Fruit fly (Drosophila melanogaster) whole organism, embryonic: ENCODE results near the gene Gbs-76A.

ENCODE experiments used
- Atf-2 ChIP-seq: fragments of 200-800 bp; sonication (Bioruptor generic); optimal IDR thresholded peaks from 2 replicates; lab custom pipeline; 2016; ENCODE audit warnings: missing biosample characterization, missing genetic modification characterization
- BtbVII ChIP-seq: fragments of 200-800 bp; sonication (Bioruptor generic); optimal IDR thresholded peaks from 3 replicates; lab custom pipeline; 2017; ENCODE audit warnings: missing biosample characterization, mild to moderate bottlenecking, missing genetic modification characterization
- CG10147 ChIP-seq: fragments of 200-800 bp; sonication (Bioruptor generic); optimal IDR thresholded peaks from 2 replicates; lab custom pipeline; 2019; ENCODE audit warnings: missing biosample characterization, mild to moderate bottlenecking, missing genetic modification characterization, moderate library complexity
- CG11504 ChIP-seq: fragments of 200-800 bp; sonication (Bioruptor generic); optimal IDR thresholded peaks from 3 replicates; lab custom pipeline; 2019; ENCODE audit warnings: missing biosample characterization, mild to moderate bottlenecking, missing genetic modification characterization, moderate library complexity
- CG12104 ChIP-seq: fragments of 200-800 bp; sonication (Bioruptor generic); optimal IDR thresholded peaks from 3 replicates; lab custom pipeline; 2016; ENCODE audit warnings: missing biosample characterization, missing genetic modification characterization
- CG13123 ChIP-seq: fragments of 200-800 bp; sonication (Bioruptor generic); optimal IDR thresholded peaks from 2 replicates; lab custom pipeline; 2016; ENCODE audit warnings: missing biosample characterization, missing genetic modification characterization
- CG14050 ChIP-seq: fragments of 200-800 bp; sonication (Bioruptor generic); IDR thresholded peaks from 3 replicates; pipeline ENCODE4 v1.3.6; 2022; ENCODE audit warnings: missing biosample characterization, missing genetic modification characterization
- CG14710 ChIP-seq: fragments of 200-800 bp; sonication (Bioruptor generic); optimal IDR thresholded peaks from 3 replicates; lab custom pipeline; 2019; ENCODE audit warnings: missing biosample characterization, mild to moderate bottlenecking, missing genetic modification characterization, moderate library complexity
- CG18262 ChIP-seq: fragments of 200-800 bp; optimal IDR thresholded peaks from 3 replicates; lab custom pipeline; 2019; ENCODE audit warnings: missing biosample characterization, mild to moderate bottlenecking, missing genetic modification characterization, moderate library complexity
- CG2712 ChIP-seq: fragments of 200-800 bp; optimal IDR thresholded peaks from 3 replicates; lab custom pipeline; 2019; ENCODE audit warnings: missing biosample characterization, mild to moderate bottlenecking, missing genetic modification characterization, moderate library complexity
- CG30403 ChIP-seq: fragments of 200-800 bp; sonication (Bioruptor generic); optimal IDR thresholded peaks from 3 replicates; lab custom pipeline; 2016; ENCODE audit warnings: missing biosample characterization, missing genetic modification characterization
- CG30431 ChIP-seq: fragments of 200-800 bp; sonication (Bioruptor generic); optimal IDR thresholded peaks from 2 replicates; lab custom pipeline; 2017; ENCODE audit warnings: missing biosample characterization, missing genetic modification characterization
- CG31441 ChIP-seq: fragments of 200-800 bp; sonication (Bioruptor generic); IDR thresholded peaks from 2 replicates; pipeline ENCODE4 v1.3.6; 2022; ENCODE audit warnings: missing biosample characterization, missing genetic modification characterization
- CG32767 ChIP-seq: fragments of 200-800 bp; sonication (Bioruptor generic); IDR thresholded peaks from 2 replicates; pipeline ENCODE4 v1.3.6; 2022; ENCODE audit warnings: missing biosample characterization, missing genetic modification characterization
- CG3995 ChIP-seq: fragments of 200-800 bp; sonication (Bioruptor generic); optimal IDR thresholded peaks from 3 replicates; lab custom pipeline; 2016; ENCODE audit warnings: missing biosample characterization, missing genetic modification characterization
- CG5180 ChIP-seq: fragments of 200-800 bp; sonication (Bioruptor generic); optimal IDR thresholded peaks from 3 replicates; lab custom pipeline; 2017; ENCODE audit warnings: missing biosample characterization, missing genetic modification characterization, mild to moderate bottlenecking, moderate library complexity, missing genetic modification reagents
- CG6654 ChIP-seq: fragments of 200-800 bp; sonication (Bioruptor generic); optimal IDR thresholded peaks from 2 replicates; lab custom pipeline; 2017; ENCODE audit warnings: missing biosample characterization, mild to moderate bottlenecking, missing genetic modification characterization
- CG6683 ChIP-seq: fragments of 200-800 bp; sonication (Bioruptor generic); optimal IDR thresholded peaks from 2 replicates; lab custom pipeline; 2017; ENCODE audit warnings: missing biosample characterization, mild to moderate bottlenecking, missing genetic modification characterization, missing genetic modification reagents
- CG8765 ChIP-seq: fragments of 200-800 bp; sonication (Bioruptor generic); IDR thresholded peaks from 2 replicates; pipeline ENCODE4 v1.3.6; 2022; ENCODE audit warnings: missing biosample characterization, missing genetic modification characterization
- Dbx ChIP-seq: fragments of 200-800 bp; sonication (Bioruptor generic); IDR thresholded peaks from 3 replicates; pipeline ENCODE4 v1.3.6; 2022; ENCODE audit warnings: missing biosample characterization, missing genetic modification characterization
- Deaf1 ChIP-seq: fragments of 200-800 bp; optimal IDR thresholded peaks from 3 replicates; lab custom pipeline; 2019; ENCODE audit warnings: missing biosample characterization, mild to moderate bottlenecking, missing genetic modification characterization, moderate library complexity
- Drgx ChIP-seq: fragments of 200-800 bp; sonication (Bioruptor generic); IDR thresholded peaks from 2 replicates; pipeline ENCODE4 v1.3.6; 2022; ENCODE audit warnings: missing biosample characterization, missing genetic modification characterization
- ERR ChIP-seq: fragments of 200-800 bp; sonication (Bioruptor generic); optimal IDR thresholded peaks from 2 replicates; lab custom pipeline; 2016; ENCODE audit warnings: missing biosample characterization, missing genetic modification characterization
- Ets65A ChIP-seq: fragments of 200-800 bp; sonication (Bioruptor generic); peaks from one replicate; lab custom pipeline; 2016; ENCODE audit warnings: missing biosample characterization, missing genetic modification characterization
- Kr ChIP-seq: fragments of 200-800 bp; sonication (Bioruptor generic); optimal IDR thresholded peaks from 2 replicates; lab custom pipeline; 2017; ENCODE audit warnings: missing biosample characterization, mild to moderate bottlenecking, missing genetic modification characterization
- Sry-δ ChIP-seq: fragments of 200-800 bp; sonication (Bioruptor generic); optimal IDR thresholded peaks from 2 replicates; lab custom pipeline; 2016; ENCODE audit warnings: missing biosample characterization, missing genetic modification characterization
- ac ChIP-seq: fragments of 200-800 bp; sonication (Bioruptor generic); optimal IDR thresholded peaks from 3 replicates; lab custom pipeline; 2017; ENCODE audit warnings: missing biosample characterization, mild to moderate bottlenecking, missing genetic modification characterization
- bsh ChIP-seq, 2 experiments: fragments of 200-800 bp; sonication (Bioruptor generic); optimal IDR thresholded peaks; 2 replicates each; lab custom pipeline; 2017 to 2018; ENCODE audit warnings: mild to moderate bottlenecking in 2 of 2, missing biosample characterization in 2 of 2, missing genetic modification characterization in 2 of 2, moderate library complexity in 1 of 2
- cato ChIP-seq: fragments of 200-800 bp; sonication (Bioruptor generic); optimal IDR thresholded peaks from 2 replicates; lab custom pipeline; 2016; ENCODE audit warnings: missing biosample characterization, missing genetic modification characterization, borderline replicate concordance
- crp ChIP-seq, 2 experiments: fragments of 200-800 bp; sonication (Bioruptor generic); optimal IDR thresholded peaks; 2 replicates in 1 of 2; 3 replicates in 1 of 2; lab custom pipeline; 2017; ENCODE audit warnings: missing biosample characterization in 2 of 2, missing genetic modification characterization in 2 of 2, mild to moderate bottlenecking in 1 of 2, moderate library complexity in 1 of 2
- dysf ChIP-seq: fragments of 200-800 bp; sonication (Bioruptor generic); IDR thresholded peaks from 3 replicates; pipeline ENCODE4 v1.3.6; 2022; ENCODE audit warnings: missing biosample characterization, missing genetic modification characterization
- fd102C ChIP-seq: fragments of 200-800 bp; sonication (Bioruptor generic); optimal IDR thresholded peaks from 2 replicates; lab custom pipeline; 2018; ENCODE audit warnings: missing biosample characterization, mild to moderate bottlenecking, missing genetic modification characterization, moderate library complexity
- gem ChIP-seq: fragments of 200-800 bp; sonication (Bioruptor generic); optimal IDR thresholded peaks from 2 replicates; lab custom pipeline; 2019; ENCODE audit warnings: missing biosample characterization, mild to moderate bottlenecking, missing genetic modification characterization, moderate library complexity
- lola ChIP-seq, 3 experiments: fragments of >200 bp in 2 of 3; fragments of 200-800 bp in 1 of 3; sonication (Bioruptor generic) in 1 of 3; optimal IDR thresholded peaks; 2 replicates each; lab custom pipeline; 2017 to 2019; ENCODE audit warnings: missing biosample characterization in 3 of 3, missing genetic modification characterization in 3 of 3, mild to moderate bottlenecking in 1 of 3, moderate library complexity in 1 of 3
- onecut ChIP-seq: fragments of 200-800 bp; sonication (Bioruptor generic); IDR thresholded peaks from 2 replicates; pipeline ENCODE4 v1.3.6; 2022; ENCODE audit warnings: missing biosample characterization, missing genetic modification characterization
- sc ChIP-seq, 3 experiments: fragments of >200 bp in 2 of 3; fragments of 200-800 bp in 1 of 3; sonication (Bioruptor generic) in 1 of 3; optimal IDR thresholded peaks; 2 replicates in 2 of 3; 3 replicates in 1 of 3; lab custom pipeline; 2017; ENCODE audit warnings: mild to moderate bottlenecking in 1 of 3, missing biosample characterization in 1 of 3, missing genetic modification characterization in 1 of 3, missing genetic modification reagents in 1 of 3
- sens ChIP-seq: fragments of 200-800 bp; sonication (Bioruptor generic); peaks from one replicate; lab custom pipeline; 2016; ENCODE audit warnings: missing biosample characterization, missing genetic modification characterization
- trh ChIP-seq: fragments of 200-800 bp; sonication (Bioruptor generic); optimal IDR thresholded peaks from 2 replicates; lab custom pipeline; 2016; ENCODE audit warnings: missing biosample characterization, missing genetic modification characterization

Gbs-76A gene

dm6 chr3L:19336678-19337077 lies 44.1 kb upstream of the Gbs-76A start:
- no peak for TF ChIP-seq lola (GFP tag; optimal IDR thresholded peaks at IDR 0.05; lab: Kevin White, UChicago)
- TF ChIP-seq ac (GFP tag; lab: Kevin White, UChicago): no peak
- TF ChIP-seq CG3995: no peak
- TF ChIP-seq trh (GFP tag; lab: Kevin White, UChicago): no peak
- TF ChIP-seq CG11504 (tag; lab: Kevin White, UChicago): peak; percentile 9
- TF ChIP-seq CG14050: no peak
- no peak for TF ChIP-seq CG30403 (GFP tag; lab: Kevin White, UChicago)
- no peak for TF ChIP-seq CG12104 (GFP tag; lab: Kevin White, UChicago)
- no peak for TF ChIP-seq onecut (GFP tag; lab: Robert Waterston, UW)
- no peak for TF ChIP-seq CG13123 (GFP tag; lab: Kevin White, UChicago)
- TF ChIP-seq bsh (GFP tag; optimal IDR thresholded peaks at IDR 0.05; lab: Kevin White, UChicago): peak in 1 of 2 experiments; percentile 5
- TF ChIP-seq crp (GFP tag; optimal IDR thresholded peaks at IDR 0.05; lab: Kevin White, UChicago): no peak
- no peak for TF ChIP-seq CG10147 (GFP tag; lab: Kevin White, UChicago)
- TF ChIP-seq CG18262 (tag; lab: Kevin White, UChicago): peak; percentile 27
- no peak for TF ChIP-seq dysf (GFP tag; lab: Robert Waterston, UW)
- no peak for TF ChIP-seq CG2712 (tag; lab: Kevin White, UChicago)
- no peak for TF ChIP-seq Sry-δ
- TF ChIP-seq ERR (GFP tag; lab: Kevin White, UChicago): no peak
- no peak for TF ChIP-seq CG14710 (tag; lab: Kevin White, UChicago)
- no peak for TF ChIP-seq CG32767 (GFP tag; lab: Robert Waterston, UW)
- TF ChIP-seq gem: peak; percentile 11
- TF ChIP-seq CG6683 (GFP tag; lab: Kevin White, UChicago): no peak
- TF ChIP-seq CG31441 (GFP tag; lab: Robert Waterston, UW): no peak
- peak; percentile 10 for TF ChIP-seq sens (GFP tag; lab: Kevin White, UChicago)
- TF ChIP-seq fd102C (GFP tag; lab: Kevin White, UChicago): no peak
- TF ChIP-seq CG8765 (GFP tag; lab: Robert Waterston, UW): no peak
- no peak for TF ChIP-seq CG6654
- TF ChIP-seq sc (optimal IDR thresholded peaks at IDR 0.05; lab: Kevin White, UChicago): no peak
- TF ChIP-seq sc (GFP tag; optimal IDR thresholded peaks at IDR 0.05; lab: Kevin White, UChicago): no peak
- TF ChIP-seq CG30431 (GFP tag; lab: Kevin White, UChicago): no peak
- no peak for TF ChIP-seq BtbVII (GFP tag; lab: Kevin White, UChicago)
- no peak for TF ChIP-seq cato (GFP tag; lab: Kevin White, UChicago)

dm6 chr3L:19331763-19332162 lies 39.2 kb upstream of the Gbs-76A start:
- TF ChIP-seq CG5180 (peak; percentile 63), Ets65A (GFP tag; lab: Kevin White, UChicago) (peak; percentile 53), Deaf1 (tag; lab: Kevin White, UChicago) (peak; percentile 56), Dbx (no peak)
- TF ChIP-seq, all 482 proteins: peak for 3

dm6 chr3L:19329499-19329898 lies 36.9 kb upstream of the Gbs-76A start:
- TF ChIP-seq Drgx (GFP tag; lab: Robert Waterston, UW) (peak; percentile 41; the same call in 1 of the 2 replicates), Kr (GFP tag; lab: Kevin White, UChicago) (no peak), Atf-2 (GFP tag; lab: Kevin White, UChicago) (no peak)
